Fruit fly (Drosophila melanogaster) S2 (cell line): ENCODE results near the gene CG11085.

Source experiments
- CG8478 ChIP-seq: fragments of >200 bp; optimal IDR thresholded peaks from 2 replicates; lab custom pipeline; 2018
- CTCF ChIP-seq, 2 experiments: fragments of >200 bp; optimal IDR thresholded peaks; 2 replicates each; lab custom pipeline; 2018

dm6 chrX:12575292-12575826, 40.8 kb upstream of the CG11085 start:
- no peak for TF ChIP-seq CTCF (optimal IDR thresholded peaks at IDR 0.05; lab: Kevin White, UChicago)
- TF ChIP-seq CG8478: no peak
